Worm (Caenorhabditis elegans) whole organism, midembryonic: ENCODE results near the gene best-15.

ENCODE experiments used
- T22C8.4 ChIP-seq: fragments of 200-800 bp; sonication (Bioruptor generic); IDR thresholded peaks from 2 replicates; pipeline ENCODE4 v1.3.6; 2022; ENCODE audit warnings: missing genetic modification characterization, missing compliant biosample characterization
- cog-1 ChIP-seq: sonication (generic microtip); optimal IDR thresholded peaks from 2 replicates; lab custom pipeline; 2016; ENCODE audit warnings: missing genetic modification characterization, missing compliant biosample characterization
- flt-1 ChIP-seq: fragments of 200-800 bp; sonication (Bioruptor generic); IDR thresholded peaks from 2 replicates; pipeline ENCODE4 v1.3.6; 2022; ENCODE audit warnings: missing genetic modification characterization, missing compliant biosample characterization
- klf-2 ChIP-seq: fragments of 200-800 bp; sonication (Bioruptor generic); conservative IDR thresholded peaks from 2 replicates; pipeline ENCODE4 v1.3.6; 2022; ENCODE audit warnings: missing genetic modification reagents, missing genetic modification characterization, missing compliant biosample characterization
- med-1 ChIP-seq: sonication (generic microtip); optimal IDR thresholded peaks from 2 replicates; lab custom pipeline; 2017; ENCODE audit warnings: missing genetic modification characterization, mild to moderate bottlenecking, missing compliant biosample characterization, antibody characterized with exemption, missing genetic modification reagents; ENCODE audit not compliant: insufficient read depth
- ref-1 ChIP-seq: fragments of 200-800 bp; sonication (Bioruptor generic); conservative IDR thresholded peaks from 2 replicates; pipeline ENCODE4 v1.3.6; 2022; ENCODE audit warnings: missing genetic modification reagents, missing genetic modification characterization, missing compliant biosample characterization
- tab-1 ChIP-seq: fragments of 200-800 bp; sonication (Bioruptor generic); IDR thresholded peaks from 2 replicates; pipeline ENCODE4 v1.3.6; 2022; ENCODE audit warnings: missing genetic modification characterization, missing compliant biosample characterization
- ztf-23 ChIP-seq: fragments of 200-800 bp; sonication (Bioruptor generic); IDR thresholded peaks from 2 replicates; pipeline ENCODE4 v1.3.6; 2022; ENCODE audit warnings: missing genetic modification reagents, missing genetic modification characterization, missing compliant biosample characterization
- ztf-29 ChIP-seq: fragments of 200-800 bp; sonication (Bioruptor generic); IDR thresholded peaks from 2 replicates; pipeline ENCODE4 v1.3.6; 2022; ENCODE audit warnings: missing genetic modification reagents, missing genetic modification characterization, missing compliant biosample characterization

Gene best-15

DNA sequence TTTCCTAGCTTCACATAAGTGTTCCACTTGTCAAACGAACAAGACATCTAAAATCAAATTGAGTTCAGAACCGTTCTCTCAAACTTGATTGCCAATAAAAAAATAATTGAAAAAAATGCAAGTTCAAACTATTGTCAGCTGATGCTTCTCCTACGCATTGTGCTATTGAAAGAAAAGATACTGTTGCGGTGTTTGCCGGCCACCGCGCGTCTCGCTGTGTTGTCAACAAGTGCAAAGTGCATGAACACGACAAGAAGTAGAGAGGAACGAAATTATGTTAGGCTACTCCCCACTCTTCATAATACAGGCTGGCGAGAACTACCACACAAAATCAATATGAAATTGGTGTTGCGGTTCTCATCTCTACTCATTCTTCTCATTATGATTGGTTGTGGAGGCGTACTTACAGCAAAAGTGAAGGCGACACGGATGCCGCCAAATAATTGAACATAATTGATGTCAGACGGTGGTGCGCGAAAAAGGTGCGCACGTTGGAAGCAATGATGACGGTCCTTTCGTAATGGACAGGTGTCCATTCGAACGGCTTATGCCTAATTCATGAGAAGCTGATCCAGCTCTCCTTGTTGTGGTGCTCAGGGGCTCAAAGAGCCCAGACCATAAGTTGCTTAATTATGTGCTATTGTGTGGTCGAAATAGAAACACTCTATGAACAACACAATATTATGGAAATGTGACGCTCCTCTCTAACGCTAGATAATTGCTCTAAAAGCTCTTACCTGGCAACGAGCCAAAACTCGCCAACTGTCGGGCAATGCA is 35.5 kb upstream of the best-15 start:
- TF ChIP-seq ref-1 = no peak
- no peak for TF ChIP-seq klf-2
- peak; percentile 67; the same call in 1 of the 2 replicates for TF ChIP-seq ztf-29 (GFP tag; lab: Robert Waterston, UW)
- TF ChIP-seq ztf-23 (GFP tag; lab: Robert Waterston, UW) = no peak
- no peak for TF ChIP-seq T22C8.4 (GFP tag; lab: Robert Waterston, UW)
- TF ChIP-seq tab-1 (GFP tag; lab: Robert Waterston, UW) = 0 out of 2 replicates have a peak, but pooled peaks have one; percentile 4
- no peak for TF ChIP-seq med-1 (GFP tag; lab: Kevin White, UChicago)
- no peak for TF ChIP-seq cog-1
- TF ChIP-seq flt-1 (GFP tag; lab: Robert Waterston, UW) = no peak

DNA sequence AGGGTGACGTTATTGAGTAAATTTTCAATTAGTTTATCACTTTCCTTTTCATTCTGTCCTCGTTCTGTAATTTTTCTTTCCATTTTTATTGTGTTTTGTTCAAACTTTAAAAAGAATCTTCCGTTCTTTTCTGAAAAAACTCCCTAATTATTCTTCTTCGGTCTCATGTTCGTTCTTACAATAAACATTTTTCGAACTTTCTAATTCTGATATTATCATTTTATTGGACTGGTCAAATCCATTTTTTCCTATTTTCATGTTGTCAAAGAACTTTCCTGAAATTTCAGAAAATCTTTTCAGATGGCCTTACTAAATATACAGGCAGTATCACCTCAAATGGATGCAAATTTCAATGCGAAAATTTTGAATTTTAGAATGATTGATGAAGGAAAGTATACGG is 32.0 kb upstream of the best-15 start, which contains the start of gene nish-1:
Gene nish-1 (plus strand): TSS at position 301 of the 400 bp plus-strand sequence.
- no peak for TF ChIP-seq ztf-29 (GFP tag; lab: Robert Waterston, UW)
- no peak for TF ChIP-seq ref-1
- TF ChIP-seq cog-1 = no peak
- no peak for TF ChIP-seq ztf-23 (GFP tag; lab: Robert Waterston, UW)
- no peak for TF ChIP-seq T22C8.4 (GFP tag; lab: Robert Waterston, UW)
- TF ChIP-seq flt-1 (GFP tag; lab: Robert Waterston, UW) = no peak
- TF ChIP-seq klf-2 = no peak
- TF ChIP-seq med-1 (GFP tag; lab: Kevin White, UChicago) = no peak

DNA sequence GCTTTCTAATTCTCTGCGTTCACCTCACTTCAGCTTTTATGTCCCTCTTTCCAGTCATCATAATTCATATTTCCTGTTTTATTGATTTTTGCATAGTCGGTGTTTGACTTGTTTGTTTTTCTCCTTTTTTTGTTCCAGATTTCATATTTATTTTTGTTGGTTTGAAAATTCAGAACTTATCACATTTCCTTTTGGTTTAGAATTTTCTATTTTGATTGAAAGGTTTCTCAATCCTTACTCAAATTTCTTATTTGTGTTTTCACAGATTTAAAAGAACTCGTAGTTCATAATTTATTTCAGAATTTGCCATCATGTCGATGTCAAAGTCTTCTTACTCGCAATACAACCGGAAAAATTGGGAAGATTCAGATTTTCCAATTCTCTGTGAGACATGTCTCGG is 29.1 kb upstream of the best-15 start, which contains the start of gene rbm-22:
Gene rbm-22 (plus strand): TSS at position 301 of the 400 bp plus-strand sequence.
- no peak for TF ChIP-seq ztf-29 (GFP tag; lab: Robert Waterston, UW)
- TF ChIP-seq cog-1 = no peak
- TF ChIP-seq T22C8.4 (GFP tag; lab: Robert Waterston, UW) = peak; percentile 56; the same call in 1 of the 2 replicates
- TF ChIP-seq med-1 (GFP tag; lab: Kevin White, UChicago) = no peak
- no peak for TF ChIP-seq ztf-23 (GFP tag; lab: Robert Waterston, UW)

DNA sequence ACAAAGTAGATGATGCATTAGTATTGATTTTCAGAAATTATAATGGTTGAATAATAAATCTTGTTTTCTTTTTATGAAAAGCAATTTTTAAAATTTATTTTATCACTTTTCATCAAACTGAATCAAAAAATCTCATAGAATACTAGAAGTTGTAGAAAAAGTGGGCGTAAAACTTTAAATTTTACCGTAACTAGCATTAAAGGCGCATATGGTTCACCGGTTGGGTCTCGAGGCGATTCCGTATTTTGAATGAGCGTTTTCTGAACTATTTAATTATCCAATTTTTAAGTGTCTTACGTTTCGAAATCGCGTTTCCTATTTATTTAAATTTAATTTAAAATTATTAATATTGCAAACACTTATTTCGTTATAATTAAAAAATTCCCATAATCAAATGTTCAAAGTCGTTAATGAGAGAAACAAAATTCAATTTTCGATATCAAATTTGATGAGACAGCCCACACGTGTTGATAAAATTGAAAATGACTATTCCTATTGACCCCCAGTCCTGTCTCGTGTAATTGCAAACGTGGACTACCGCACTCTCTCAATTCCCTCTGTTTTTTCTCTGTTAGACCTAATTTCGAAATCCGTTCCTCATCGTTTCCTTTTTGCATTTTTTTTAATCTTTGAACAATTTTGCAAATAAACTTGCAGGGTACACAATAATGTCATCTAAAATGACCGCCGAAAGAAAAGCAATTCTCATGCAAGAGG is 26.4 kb upstream of the best-15 start, which contains the start of the genes T11G6.2 and hars-1:
Gene T11G6.2 (minus strand): TSS at position 197 of the 717 bp plus-strand sequence.
Gene hars-1 (plus strand): TSS at position 658 of the 717 bp plus-strand sequence.
- TF ChIP-seq T22C8.4 (GFP tag; lab: Robert Waterston, UW) = no peak
- TF ChIP-seq cog-1 = no peak
- TF ChIP-seq flt-1 (GFP tag; lab: Robert Waterston, UW) = no peak
- no peak for TF ChIP-seq ztf-29 (GFP tag; lab: Robert Waterston, UW)
- no peak for TF ChIP-seq klf-2
- TF ChIP-seq ref-1 = no peak
- no peak for TF ChIP-seq tab-1 (GFP tag; lab: Robert Waterston, UW)
- TF ChIP-seq med-1 (GFP tag; lab: Kevin White, UChicago) = no peak
- no peak for TF ChIP-seq ztf-23 (GFP tag; lab: Robert Waterston, UW)

DNA sequence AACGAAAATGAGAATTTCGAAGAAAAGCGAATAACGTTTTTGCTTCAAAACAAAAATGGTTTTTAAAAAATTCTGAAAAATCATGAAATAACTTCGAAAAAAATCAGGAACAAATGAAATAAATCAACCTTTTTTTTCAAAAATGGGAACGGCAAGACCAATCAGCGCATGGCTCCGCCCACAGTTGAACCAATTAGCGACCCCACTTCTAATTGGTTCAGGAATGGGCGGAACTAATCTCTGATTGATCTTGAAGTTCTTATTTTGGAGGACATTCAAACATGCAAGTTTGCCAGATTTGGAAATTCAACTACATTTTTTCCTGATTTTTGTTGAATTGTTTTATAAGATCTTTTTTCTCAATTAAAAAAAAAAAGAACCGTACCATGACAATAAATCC is 23.9 kb upstream of the best-15 start:
- no peak for TF ChIP-seq klf-2
- no peak for TF ChIP-seq cog-1
- TF ChIP-seq flt-1 (GFP tag; lab: Robert Waterston, UW) = no peak
- TF ChIP-seq tab-1 (GFP tag; lab: Robert Waterston, UW) = no peak
- no peak for TF ChIP-seq med-1 (GFP tag; lab: Kevin White, UChicago)
- no peak for TF ChIP-seq T22C8.4 (GFP tag; lab: Robert Waterston, UW)
- no peak for TF ChIP-seq ztf-23 (GFP tag; lab: Robert Waterston, UW)
- TF ChIP-seq ztf-29 (GFP tag; lab: Robert Waterston, UW) = no peak
- no peak for TF ChIP-seq ref-1

DNA sequence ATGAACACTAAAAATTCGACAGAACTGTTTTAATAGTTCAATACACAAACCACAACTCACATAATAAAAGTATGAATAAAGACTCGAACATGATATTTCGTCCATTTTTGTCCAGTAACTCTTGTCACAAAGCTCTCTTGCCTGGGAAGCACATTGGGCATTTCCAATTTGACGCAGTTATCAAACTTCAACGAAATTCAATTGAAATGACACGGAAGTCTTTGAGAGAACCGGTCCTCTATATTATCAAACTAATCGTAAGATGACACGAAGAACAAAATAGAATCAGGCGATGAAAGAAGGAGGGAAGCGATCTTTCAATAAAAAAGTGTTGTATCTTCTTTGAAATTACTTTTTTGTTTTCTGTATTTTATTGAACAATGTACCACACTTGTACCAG is 23.0 kb upstream of the best-15 start, which contains the start of gene T11G6.3:
Gene T11G6.3 (minus strand): TSS at position 189 of the 400 bp plus-strand sequence.
- no peak for TF ChIP-seq ref-1
- no peak for TF ChIP-seq med-1 (GFP tag; lab: Kevin White, UChicago)
- TF ChIP-seq ztf-23 (GFP tag; lab: Robert Waterston, UW) = no peak
- TF ChIP-seq T22C8.4 (GFP tag; lab: Robert Waterston, UW) = no peak
- no peak for TF ChIP-seq klf-2
- no peak for TF ChIP-seq tab-1 (GFP tag; lab: Robert Waterston, UW)
- TF ChIP-seq ztf-29 (GFP tag; lab: Robert Waterston, UW) = no peak
- no peak for TF ChIP-seq flt-1 (GFP tag; lab: Robert Waterston, UW)
- TF ChIP-seq cog-1 = no peak

DNA sequence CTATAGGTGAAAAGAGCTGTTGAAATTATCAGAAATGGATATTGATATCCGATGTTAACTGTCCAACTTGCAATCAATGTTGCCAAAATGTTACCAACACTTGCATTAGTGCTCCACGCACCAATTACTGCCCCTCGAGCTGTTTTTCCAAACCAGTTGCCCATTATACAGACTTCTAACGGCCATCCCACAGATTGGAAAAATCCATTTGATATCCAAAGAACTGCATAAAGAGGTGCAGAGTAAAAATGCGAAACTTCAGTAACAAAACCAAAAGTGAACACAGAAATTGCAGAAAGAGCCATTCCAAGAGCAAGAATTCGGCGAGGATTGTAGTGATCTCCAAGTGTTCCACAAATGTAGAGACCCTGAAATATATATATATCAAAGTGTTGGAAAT is 22.0 kb upstream of the best-15 start:
- no peak for TF ChIP-seq tab-1 (GFP tag; lab: Robert Waterston, UW)
- TF ChIP-seq ztf-29 (GFP tag; lab: Robert Waterston, UW) = no peak
- no peak for TF ChIP-seq cog-1
- no peak for TF ChIP-seq T22C8.4 (GFP tag; lab: Robert Waterston, UW)
- TF ChIP-seq ztf-23 (GFP tag; lab: Robert Waterston, UW) = no peak
- no peak for TF ChIP-seq med-1 (GFP tag; lab: Kevin White, UChicago)
- no peak for TF ChIP-seq flt-1 (GFP tag; lab: Robert Waterston, UW)
- no peak for TF ChIP-seq ref-1

DNA sequence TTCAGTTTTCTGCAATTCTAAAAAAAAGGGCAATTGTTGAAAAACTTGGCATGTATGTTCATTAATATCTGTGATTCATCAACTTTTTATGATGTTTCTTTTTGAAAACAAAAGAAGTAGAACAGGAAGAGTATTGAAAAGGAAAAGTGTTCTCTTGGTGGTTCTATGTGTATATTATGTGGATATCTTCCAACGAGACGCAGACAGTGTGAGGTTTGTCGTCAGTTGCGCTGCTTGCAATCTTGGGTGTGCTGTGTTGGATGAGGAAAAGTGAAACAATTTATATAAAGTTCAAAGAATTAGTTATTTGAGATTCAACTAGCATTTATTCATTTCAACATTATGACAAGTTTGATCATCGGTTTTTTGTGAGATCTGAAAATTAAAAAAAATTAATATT is 20.4 kb upstream of the best-15 start:
- TF ChIP-seq ztf-29 (GFP tag; lab: Robert Waterston, UW) = no peak
- no peak for TF ChIP-seq klf-2
- no peak for TF ChIP-seq cog-1
- no peak for TF ChIP-seq tab-1 (GFP tag; lab: Robert Waterston, UW)
- no peak for TF ChIP-seq med-1 (GFP tag; lab: Kevin White, UChicago)
- no peak for TF ChIP-seq ref-1
- TF ChIP-seq flt-1 (GFP tag; lab: Robert Waterston, UW) = no peak
- no peak for TF ChIP-seq T22C8.4 (GFP tag; lab: Robert Waterston, UW)
- no peak for TF ChIP-seq ztf-23 (GFP tag; lab: Robert Waterston, UW)

DNA sequence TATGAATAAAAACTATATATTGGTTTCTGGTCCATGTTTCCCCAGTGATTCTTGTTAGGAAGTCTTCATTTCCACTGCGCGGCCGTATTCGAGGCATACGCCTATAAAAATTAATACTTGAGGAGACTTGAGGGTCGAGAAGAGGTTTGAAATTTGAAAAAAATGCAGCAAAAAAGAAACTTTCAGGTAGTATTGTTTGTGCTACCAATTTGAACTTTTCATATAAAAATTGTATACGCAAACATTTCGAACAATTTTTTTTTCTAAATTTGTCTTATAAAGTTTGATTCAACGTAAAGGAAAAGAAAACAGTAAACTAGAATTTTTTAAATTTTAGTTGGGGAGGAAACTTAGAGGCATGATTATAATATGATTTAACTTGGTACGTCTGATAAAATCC is 19.8 kb upstream of the best-15 start, which contains the start of gene T11G6.4:
Gene T11G6.4 (minus strand): TSS at position 101 of the 400 bp plus-strand sequence.
- TF ChIP-seq flt-1 (GFP tag; lab: Robert Waterston, UW) (no peak), T22C8.4 (GFP tag; lab: Robert Waterston, UW) (no peak), klf-2 (no peak), ztf-23 (GFP tag; lab: Robert Waterston, UW) (no peak), cog-1 (no peak), ref-1 (no peak), tab-1 (GFP tag; lab: Robert Waterston, UW) (no peak), med-1 (GFP tag; lab: Kevin White, UChicago) (no peak)
